Fruit fly (Drosophila melanogaster): ENCODE results near the gene CG4928.
A peak's percentile ranks its signal among the peaks of the same experiment; 100 is the strongest.

Gene CG4928

dm6 chrX:16867622-16868021, 45.4 kb upstream of the CG4928 start (continued):
- TF ChIP-seq TFAM (GFP tag; optimal IDR thresholded peaks at IDR 0.05), result no peak
- TF ChIP-seq Hr51 (GFP tag; optimal IDR thresholded peaks at IDR 0.05), result peak in 1 of 2 experiments; percentile 58
- TF ChIP-seq CG6689 (GFP tag; IDR thresholded peaks at IDR 0.05), result peak; percentile 30; the same call in 1 of the 2 replicates
- no peak for TF ChIP-seq Opbp (GFP tag; IDR thresholded peaks at IDR 0.05; ENCODE audit: partially characterized antibody)
- peak; percentile 65 for TF ChIP-seq CG11504 (tag; optimal IDR thresholded peaks at IDR 0.05)
- peak; percentile 59 for TF ChIP-seq Ptx1 (GFP tag; IDR thresholded peaks at IDR 0.05)
- TF ChIP-seq bsh (GFP tag; optimal IDR thresholded peaks at IDR 0.05), result peak in 1 of 2 experiments; percentile 1
- no peak for TF ChIP-seq z (GFP tag; IDR thresholded peaks at IDR 0.05)
- no peak for TF ChIP-seq Adf1 (GFP tag; IDR thresholded peaks at IDR 0.05)
- no peak for TF ChIP-seq Pdp1 (GFP tag; optimal IDR thresholded peaks at IDR 0.05)
- TF ChIP-seq H2.0 (GFP tag; IDR thresholded peaks at IDR 0.05), result no peak
- no peak for TF ChIP-seq ash1 (GFP tag; optimal IDR thresholded peaks at IDR 0.05)
- TF ChIP-seq D19A (tag; optimal IDR thresholded peaks at IDR 0.05), result peak; percentile 61
- peak; percentile 7 for TF ChIP-seq CG8388 (GFP tag; optimal IDR thresholded peaks at IDR 0.05)
- TF ChIP-seq unpg (GFP tag; optimal IDR thresholded peaks at IDR 0.05), result peak; percentile 9
- TF ChIP-seq CG18764 (GFP tag; optimal IDR thresholded peaks at IDR 0.05), result no peak
- no peak for TF ChIP-seq Fer1 (GFP tag; optimal IDR thresholded peaks at IDR 0.05)
- TF ChIP-seq ranshi (GFP tag; IDR thresholded peaks at IDR 0.05), result no peak
- TF ChIP-seq eve (GFP tag; optimal IDR thresholded peaks at IDR 0.05), result no peak
- peak; percentile 4 for TF ChIP-seq tap (tag; optimal IDR thresholded peaks at IDR 0.05)
- peak; percentile 5 for TF ChIP-seq Xbp1 (GFP tag; optimal IDR thresholded peaks at IDR 0.05)
- TF ChIP-seq CG13287 (GFP tag; IDR thresholded peaks at IDR 0.05; ENCODE audit: partially characterized antibody), result no peak
- TF ChIP-seq NC2β (GFP tag; optimal IDR thresholded peaks at IDR 0.05), result no peak
- TF ChIP-seq CG18262 (tag; optimal IDR thresholded peaks at IDR 0.05), result peak; percentile 17
- no peak for TF ChIP-seq aop (GFP tag; IDR thresholded peaks at IDR 0.05)
- no peak for TF ChIP-seq Jarid2 (GFP tag; optimal IDR thresholded peaks at IDR 0.05)
- peak; percentile 38; the same call in 1 of the 2 replicates for TF ChIP-seq stc (GFP tag; IDR thresholded peaks at IDR 0.05)
- TF ChIP-seq CG42726 (GFP tag; IDR thresholded peaks at IDR 0.05; ENCODE audit: partially characterized antibody), result no peak
- TF ChIP-seq CG17385 (GFP tag; optimal IDR thresholded peaks at IDR 0.05), result peak; percentile 10
- TF ChIP-seq CG15696 (tag; optimal IDR thresholded peaks at IDR 0.05), result no peak
- TF ChIP-seq otp (GFP tag; IDR thresholded peaks at IDR 0.05), result no peak
- no peak for TF ChIP-seq cwo (GFP tag; optimal IDR thresholded peaks at IDR 0.05)
- TF ChIP-seq ems (GFP tag; optimal IDR thresholded peaks at IDR 0.05), result no peak
- no peak for TF ChIP-seq nerfin-2 (GFP tag; IDR thresholded peaks at IDR 0.05; ENCODE audit: partially characterized antibody)
- TF ChIP-seq dysf (GFP tag; IDR thresholded peaks at IDR 0.05), result no peak

dm6 chrX:16871808-16872207, 41.2 kb upstream of the CG4928 start:
- TF ChIP-seq CG9437 (GFP tag; optimal IDR thresholded peaks at IDR 0.05), result no peak
- TF ChIP-seq Drgx (GFP tag; IDR thresholded peaks at IDR 0.05), result peak; percentile 80
- TF ChIP-seq bsh (GFP tag; optimal IDR thresholded peaks at IDR 0.05), result peak in 1 of 2 experiments; percentile 63
- TF ChIP-seq CG12299 (tag; optimal IDR thresholded peaks at IDR 0.05), result no peak
- no peak for TF ChIP-seq CG17186 (GFP tag; optimal IDR thresholded peaks at IDR 0.05)
- no peak for TF ChIP-seq fru (optimal IDR thresholded peaks at IDR 0.05)
- no peak for TF ChIP-seq CG13424 (tag; optimal IDR thresholded peaks at IDR 0.05)
